Fruit fly (Drosophila melanogaster) whole organism, embryonic: ENCODE data around the gene Arp10.

Experiments
- Awh ChIP-seq: fragments of 200-800 bp; sonication (Bioruptor generic); IDR thresholded peaks from 2 replicates; pipeline ENCODE4, ENCODE4 v1.3.6; 2022; ENCODE audit warnings: missing biosample characterization, missing genetic modification characterization
- BtbVII ChIP-seq: fragments of 200-800 bp; sonication (Bioruptor generic); optimal IDR thresholded peaks from 3 replicates; lab custom pipeline; 2017; ENCODE audit warnings: missing biosample characterization, mild to moderate bottlenecking, missing genetic modification characterization
- CG15011 ChIP-seq: fragments of 200-800 bp; sonication (Bioruptor generic); optimal IDR thresholded peaks from 3 replicates; lab custom pipeline; 2018; ENCODE audit warnings: missing biosample characterization, mild to moderate bottlenecking, missing genetic modification characterization
- CG1647 ChIP-seq: fragments of 200-800 bp; sonication (Bioruptor generic); optimal IDR thresholded peaks from 3 replicates; lab custom pipeline; 2016; ENCODE audit warnings: missing biosample characterization, missing genetic modification characterization
- CG17186 ChIP-seq: fragments of 200-800 bp; sonication (Bioruptor generic); optimal IDR thresholded peaks from 3 replicates; lab custom pipeline; 2017; ENCODE audit warnings: missing biosample characterization, missing genetic modification reagents, missing genetic modification characterization
- CG17359 ChIP-seq: fragments of 200-800 bp; sonication (Bioruptor generic); optimal IDR thresholded peaks from 3 replicates; lab custom pipeline; 2018; ENCODE audit warnings: missing biosample characterization, mild to moderate bottlenecking, missing genetic modification characterization, moderate library complexity
- CG18262 ChIP-seq: fragments of 200-800 bp; optimal IDR thresholded peaks from 3 replicates; lab custom pipeline; 2019; ENCODE audit warnings: missing biosample characterization, mild to moderate bottlenecking, missing genetic modification characterization, moderate library complexity
- CG31224 ChIP-seq: fragments of 200-800 bp; sonication (Bioruptor generic); IDR thresholded peaks from 2 replicates; pipeline ENCODE4 v1.3.6; 2022; ENCODE audit warnings: missing biosample characterization, missing genetic modification characterization
- CG32767 ChIP-seq: fragments of 200-800 bp; sonication (Bioruptor generic); IDR thresholded peaks from 2 replicates; pipeline ENCODE4 v1.3.6; 2022; ENCODE audit warnings: missing biosample characterization, missing genetic modification characterization
- CG34376 ChIP-seq: fragments of 200-800 bp; sonication (Bioruptor generic); optimal IDR thresholded peaks from 2 replicates; lab custom pipeline; 2018; ENCODE audit warnings: missing biosample characterization, mild to moderate bottlenecking, missing genetic modification characterization
- CG3838 ChIP-seq: fragments of 200-800 bp; sonication (Bioruptor generic); optimal IDR thresholded peaks from 3 replicates; lab custom pipeline; 2016; ENCODE audit warnings: missing biosample characterization, missing genetic modification characterization
- CG4360 ChIP-seq: fragments of 200-800 bp; sonication (Bioruptor generic); IDR thresholded peaks from 2 replicates; pipeline ENCODE4 v1.3.6; 2022; ENCODE audit warnings: missing biosample characterization, missing genetic modification characterization
- CG6683 ChIP-seq: fragments of 200-800 bp; sonication (Bioruptor generic); optimal IDR thresholded peaks from 2 replicates; lab custom pipeline; 2017; ENCODE audit warnings: missing biosample characterization, mild to moderate bottlenecking, missing genetic modification characterization, missing genetic modification reagents
- CG6689 ChIP-seq: fragments of 200-800 bp; sonication (Bioruptor generic); IDR thresholded peaks from 2 replicates; pipeline ENCODE4 v1.3.6; 2022; ENCODE audit warnings: missing biosample characterization, missing genetic modification characterization
- CG8359 ChIP-seq: fragments of 200-800 bp; sonication (Bioruptor generic); optimal IDR thresholded peaks from 2 replicates; lab custom pipeline; 2017; ENCODE audit warnings: missing biosample characterization, mild to moderate bottlenecking, missing genetic modification characterization, borderline replicate concordance
- CG8765 ChIP-seq: fragments of 200-800 bp; sonication (Bioruptor generic); IDR thresholded peaks from 2 replicates; pipeline ENCODE4 v1.3.6; 2022; ENCODE audit warnings: missing biosample characterization, missing genetic modification characterization
- CG9876 ChIP-seq: fragments of 200-800 bp; sonication (Bioruptor generic); optimal IDR thresholded peaks from 2 replicates; lab custom pipeline; 2016; ENCODE audit warnings: missing biosample characterization, missing genetic modification characterization
- CTCF ChIP-seq: fragments of 200-800 bp; sonication (Bioruptor generic); optimal IDR thresholded peaks from 2 replicates; lab custom pipeline; 2017; ENCODE audit warnings: missing biosample characterization, mild to moderate bottlenecking, missing genetic modification characterization, moderate library complexity
- Dfd ChIP-seq, 2 experiments: fragments of >200 bp; optimal IDR thresholded peaks; 2 replicates each; lab custom pipeline; 2017; ENCODE audit warnings: missing biosample characterization in 2 of 2, missing genetic modification characterization in 2 of 2
- Hey ChIP-seq: fragments of 200-800 bp; sonication (Bioruptor generic); optimal IDR thresholded peaks from 3 replicates; lab custom pipeline; 2018; ENCODE audit warnings: missing biosample characterization, mild to moderate bottlenecking, missing genetic modification characterization
- HmgZ ChIP-seq: fragments of 200-800 bp; sonication (Bioruptor generic); optimal IDR thresholded peaks from 2 replicates; lab custom pipeline; 2018; ENCODE audit warnings: missing biosample characterization, mild to moderate bottlenecking, missing genetic modification characterization
- Hmr ChIP-seq: fragments of 200-800 bp; sonication (Bioruptor generic); optimal IDR thresholded peaks from 3 replicates; lab custom pipeline; 2017; ENCODE audit warnings: mild to moderate bottlenecking, missing biosample characterization, missing genetic modification reagents, missing genetic modification characterization
- Hr39 ChIP-seq: fragments of >200 bp; optimal IDR thresholded peaks from 2 replicates; lab custom pipeline; 2017
- Hr51 ChIP-seq, 2 experiments: fragments of 200-800 bp; sonication (Bioruptor generic); optimal IDR thresholded peaks; 2 replicates in 1 of 2; 3 replicates in 1 of 2; lab custom pipeline; 2016 to 2018; ENCODE audit warnings: missing biosample characterization in 2 of 2, missing genetic modification characterization in 2 of 2, mild to moderate bottlenecking in 1 of 2, moderate library complexity in 1 of 2
- MESR4 ChIP-seq: fragments of 200-800 bp; sonication (Bioruptor generic); optimal IDR thresholded peaks from 2 replicates; lab custom pipeline; 2018; ENCODE audit warnings: missing biosample characterization, mild to moderate bottlenecking, missing genetic modification characterization, moderate library complexity
- MTF-1 ChIP-seq: fragments of 200-800 bp; sonication (Bioruptor generic); optimal IDR thresholded peaks from 2 replicates; lab custom pipeline; 2018; ENCODE audit warnings: missing biosample characterization, mild to moderate bottlenecking, missing genetic modification characterization, borderline replicate concordance
- NC2β ChIP-seq: fragments of 200-800 bp; sonication (Bioruptor generic); optimal IDR thresholded peaks from 2 replicates; lab custom pipeline; 2016; ENCODE audit warnings: missing biosample characterization, missing genetic modification characterization
- Oaz ChIP-seq: fragments of 200-800 bp; sonication (Bioruptor generic); IDR thresholded peaks from 2 replicates; pipeline ENCODE4 v1.3.6; 2022; ENCODE audit warnings: missing biosample characterization, missing genetic modification characterization
- Scr ChIP-seq: fragments of 200-800 bp; sonication (Bioruptor generic); IDR thresholded peaks from 2 replicates; pipeline ENCODE4 v1.3.6; 2022; ENCODE audit warnings: missing biosample characterization, missing genetic modification characterization; ENCODE audit not compliant: partially characterized antibody
- ac ChIP-seq: fragments of 200-800 bp; sonication (Bioruptor generic); optimal IDR thresholded peaks from 3 replicates; lab custom pipeline; 2017; ENCODE audit warnings: missing biosample characterization, mild to moderate bottlenecking, missing genetic modification characterization
- ase ChIP-seq: fragments of 200-800 bp; sonication (Bioruptor generic); IDR thresholded peaks from 3 replicates; pipeline ENCODE4 v1.3.6; 2022; ENCODE audit warnings: missing biosample characterization, missing genetic modification characterization
- ato ChIP-seq: fragments of 200-800 bp; sonication (Bioruptor generic); IDR thresholded peaks from 2 replicates; pipeline ENCODE4 v1.3.6; 2022; ENCODE audit warnings: missing biosample characterization, missing genetic modification characterization; ENCODE audit not compliant: partially characterized antibody
- cad ChIP-seq: fragments of >200 bp; optimal IDR thresholded peaks from 2 replicates; lab custom pipeline; 2017; ENCODE audit warnings: missing biosample characterization, missing genetic modification characterization
- crp ChIP-seq, 2 experiments: fragments of 200-800 bp; sonication (Bioruptor generic); optimal IDR thresholded peaks; 2 replicates in 1 of 2; 3 replicates in 1 of 2; lab custom pipeline; 2017; ENCODE audit warnings: missing biosample characterization in 2 of 2, missing genetic modification characterization in 2 of 2, mild to moderate bottlenecking in 1 of 2, moderate library complexity in 1 of 2
- dan ChIP-seq: fragments of 200-800 bp; sonication (Bioruptor generic); IDR thresholded peaks from 2 replicates; pipeline ENCODE4 v1.3.6; 2022; ENCODE audit warnings: missing biosample characterization, missing genetic modification characterization
- danr ChIP-seq: fragments of 200-800 bp; sonication (Bioruptor generic); IDR thresholded peaks from 2 replicates; pipeline ENCODE4 v1.3.6; 2022; ENCODE audit warnings: missing biosample characterization, missing genetic modification characterization
- dimm ChIP-seq: fragments of 200-800 bp; sonication (Bioruptor generic); IDR thresholded peaks from 2 replicates; pipeline ENCODE4 v1.3.6; 2022; ENCODE audit warnings: missing biosample characterization, missing genetic modification characterization
- exex ChIP-seq: fragments of 200-800 bp; sonication (Bioruptor generic); optimal IDR thresholded peaks from 4 replicates; lab custom pipeline; 2018; ENCODE audit warnings: missing biosample characterization, mild to moderate bottlenecking, missing genetic modification characterization, moderate library complexity
- fd102C ChIP-seq: fragments of 200-800 bp; sonication (Bioruptor generic); optimal IDR thresholded peaks from 2 replicates; lab custom pipeline; 2018; ENCODE audit warnings: missing biosample characterization, mild to moderate bottlenecking, missing genetic modification characterization, moderate library complexity
- gem ChIP-seq: fragments of 200-800 bp; sonication (Bioruptor generic); optimal IDR thresholded peaks from 2 replicates; lab custom pipeline; 2019; ENCODE audit warnings: missing biosample characterization, mild to moderate bottlenecking, missing genetic modification characterization, moderate library complexity
- grau ChIP-seq: fragments of 200-800 bp; optimal IDR thresholded peaks from 3 replicates; lab custom pipeline; 2019; ENCODE audit warnings: missing biosample characterization, mild to moderate bottlenecking, missing genetic modification characterization, moderate library complexity
- hb ChIP-seq: fragments of 200-800 bp; sonication (Bioruptor generic); IDR thresholded peaks from 3 replicates; pipeline ENCODE4 v1.3.6; 2022; ENCODE audit warnings: missing biosample characterization, missing genetic modification characterization; ENCODE audit not compliant: partially characterized antibody
- kni ChIP-seq: fragments of 200-800 bp; sonication (Bioruptor generic); optimal IDR thresholded peaks from 3 replicates; lab custom pipeline; 2017; ENCODE audit warnings: mild to moderate bottlenecking, missing biosample characterization, missing genetic modification reagents, missing genetic modification characterization
- nmo ChIP-seq: fragments of 200-800 bp; sonication (Bioruptor generic); optimal IDR thresholded peaks from 2 replicates; lab custom pipeline; 2018; ENCODE audit warnings: missing biosample characterization, mild to moderate bottlenecking, missing genetic modification characterization, moderate library complexity
- nom ChIP-seq: fragments of 200-800 bp; sonication (Bioruptor generic); optimal IDR thresholded peaks from 2 replicates; lab custom pipeline; 2017; ENCODE audit warnings: missing biosample characterization, missing genetic modification characterization, mild to moderate bottlenecking, moderate library complexity, missing genetic modification reagents
- phol ChIP-seq: fragments of 200-800 bp; sonication (Bioruptor generic); optimal IDR thresholded peaks from 3 replicates; lab custom pipeline; 2018; ENCODE audit warnings: missing biosample characterization, mild to moderate bottlenecking, missing genetic modification characterization, moderate library complexity
- rib ChIP-seq: fragments of 200-800 bp; sonication (Bioruptor generic); IDR thresholded peaks from 2 replicates; pipeline ENCODE4 v1.3.6; 2022; ENCODE audit warnings: missing biosample characterization, missing genetic modification characterization
- sna ChIP-seq: fragments of 200-800 bp; sonication (Bioruptor generic); IDR thresholded peaks from 2 replicates; pipeline ENCODE4 v1.3.6; 2022; ENCODE audit warnings: missing biosample characterization, missing genetic modification characterization; ENCODE audit not compliant: partially characterized antibody
- trh ChIP-seq: fragments of 200-800 bp; sonication (Bioruptor generic); optimal IDR thresholded peaks from 2 replicates; lab custom pipeline; 2016; ENCODE audit warnings: missing biosample characterization, missing genetic modification characterization

Arp10 gene

DNA sequence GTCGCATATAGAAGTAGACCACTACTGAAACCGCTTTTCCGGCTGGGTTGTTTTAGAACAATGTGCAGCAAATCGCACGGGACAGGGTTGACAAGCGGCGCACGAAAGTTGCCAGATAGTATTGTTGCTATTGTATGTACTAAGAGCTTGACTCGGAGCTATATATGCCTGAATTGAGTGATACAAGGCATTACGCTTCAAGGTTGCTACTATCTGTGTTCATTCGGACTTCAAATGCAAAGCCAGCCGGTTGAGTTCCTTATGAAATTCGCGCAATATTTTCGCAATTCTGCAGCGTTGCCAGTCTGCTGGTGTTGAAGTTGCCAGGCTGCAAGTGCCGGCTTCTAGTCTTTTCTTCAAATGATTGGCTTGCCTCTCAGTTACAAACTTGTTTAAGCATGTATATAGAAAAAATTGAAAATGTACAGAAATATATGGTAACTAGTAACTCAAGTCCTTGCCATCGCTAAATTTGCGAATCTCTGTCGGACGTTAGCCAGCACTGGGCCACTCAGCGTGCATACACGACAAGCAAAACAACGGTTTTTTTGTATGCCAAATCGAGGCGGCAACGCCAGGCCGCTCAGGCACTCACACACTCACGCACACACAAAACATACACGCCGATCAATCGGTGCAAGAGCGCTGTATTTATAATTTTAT lies 5.9 kb upstream of the Arp10 start, which contains the start of the genes Ranbp21 and Elys (continued):
- TF ChIP-seq CG32767 (GFP tag; lab: Robert Waterston, UW) (no peak), CG17359 (no peak), Hey (no peak), ase (GFP tag; lab: Robert Waterston, UW) (peak; percentile 50; the same call in 1 of the 3 replicates), NC2β (peak; percentile 29), CG9876 (peak; percentile 19), HmgZ (tag; lab: Kevin White, UChicago) (peak; percentile 28), gem (tag; lab: Kevin White, UChicago) (no peak), grau (peak; percentile 40), MTF-1 (GFP tag; lab: Kevin White, UChicago) (no peak), CG6683 (GFP tag; lab: Kevin White, UChicago) (no peak), CG34376 (no peak), ac (GFP tag; lab: Kevin White, UChicago) (no peak), Hmr (GFP tag; lab: Kevin White, UChicago) (no peak), Awh (GFP tag; lab: Robert Waterston, UW) (0 out of 2 replicates have a peak, but pooled peaks have one; percentile 29), kni (GFP tag; lab: Kevin White, UChicago) (no peak), CG8359 (GFP tag; lab: Kevin White, UChicago) (no peak), CG15011 (no peak), ato (no peak), CG17186 (peak; percentile 12), fd102C (no peak), nom (GFP tag; lab: Kevin White, UChicago) (no peak), Hr39 (lab: Kevin White, UChicago) (no peak), Oaz (GFP tag; lab: Robert Waterston, UW) (no peak), CG4360 (GFP tag; lab: Robert Waterston, UW) (no peak), Dfd (GFP tag; optimal IDR thresholded peaks at IDR 0.05; lab: Kevin White, UChicago) (no peak), Hr51 (GFP tag; optimal IDR thresholded peaks at IDR 0.05; lab: Kevin White, UChicago) (no peak), trh (GFP tag; lab: Kevin White, UChicago) (no peak), BtbVII (GFP tag; lab: Kevin White, UChicago) (no peak), phol (peak; percentile 59), rib (GFP tag; lab: Robert Waterston, UW) (peak; percentile 86), CG1647 (GFP tag; lab: Kevin White, UChicago) (peak; percentile 42), CG3838 (GFP tag; lab: Kevin White, UChicago) (no peak), CG18262 (tag; lab: Kevin White, UChicago) (no peak), dimm (GFP tag; lab: Robert Waterston, UW) (0 out of 2 replicates have a peak, but pooled peaks have one; percentile 32), CTCF (GFP tag; lab: Kevin White, UChicago) (no peak), hb (GFP tag; lab: Robert Waterston, UW) (0 out of 3 replicates have a peak, but pooled peaks have one; percentile 56), Scr (GFP tag; lab: Robert Waterston, UW) (peak; percentile 50), crp (GFP tag; optimal IDR thresholded peaks at IDR 0.05; lab: Kevin White, UChicago) (peak in 1 of 2 experiments; percentile 38), MESR4 (GFP tag; lab: Kevin White, UChicago) (peak; percentile 34), sna (GFP tag; lab: Robert Waterston, UW) (0 out of 2 replicates have a peak, but pooled peaks have one; percentile 28), CG8765 (GFP tag; lab: Robert Waterston, UW) (peak; percentile 31; the same call in 1 of the 2 replicates), CG31224 (GFP tag; lab: Robert Waterston, UW) (peak; percentile 47; the same call in 1 of the 2 replicates), dan (GFP tag; lab: Robert Waterston, UW) (0 out of 2 replicates have a peak, but pooled peaks have one; percentile 30), nmo (GFP tag; lab: Kevin White, UChicago) (peak; percentile 72), danr (GFP tag; lab: Robert Waterston, UW) (no peak), exex (tag; lab: Kevin White, UChicago) (no peak), cad (GFP tag; lab: Kevin White, UChicago) (no peak), CG6689 (GFP tag; lab: Robert Waterston, UW) (peak; percentile 67)
